Fruit fly (Drosophila melanogaster) whole organism, embryonic: ENCODE measurements around the gene STUB1.

Experiments used
- ATbp ChIP-seq: fragments of 200-800 bp; sonication (Bioruptor generic); optimal IDR thresholded peaks from 2 replicates; lab custom pipeline; 2017; ENCODE audit warnings: missing biosample characterization, mild to moderate bottlenecking, missing genetic modification characterization, missing genetic modification reagents
- CG1024 ChIP-seq: fragments of 200-800 bp; sonication (Bioruptor generic); IDR thresholded peaks from 2 replicates; pipeline ENCODE4 v1.3.6; 2022; ENCODE audit warnings: missing biosample characterization, missing genetic modification characterization
- CG10366 ChIP-seq: fragments of 200-800 bp; sonication (Bioruptor generic); IDR thresholded peaks from 2 replicates; pipeline ENCODE4 v1.3.6; 2022; ENCODE audit warnings: missing biosample characterization, missing genetic modification characterization
- CG11456 ChIP-seq: fragments of 200-800 bp; sonication (Bioruptor generic); IDR thresholded peaks from 3 replicates; pipeline ENCODE4 v1.3.6; 2022; ENCODE audit warnings: missing biosample characterization, missing genetic modification characterization
- CG14050 ChIP-seq: fragments of 200-800 bp; sonication (Bioruptor generic); IDR thresholded peaks from 3 replicates; pipeline ENCODE4 v1.3.6; 2022; ENCODE audit warnings: missing biosample characterization, missing genetic modification characterization
- CG15514 ChIP-seq: fragments of 200-800 bp; sonication (Bioruptor generic); optimal IDR thresholded peaks from 3 replicates; lab custom pipeline; 2017; ENCODE audit warnings: missing biosample characterization, missing genetic modification characterization, mild to moderate bottlenecking, moderate library complexity, missing genetic modification reagents
- CG16813 ChIP-seq: fragments of 200-800 bp; sonication (Bioruptor generic); IDR thresholded peaks from 3 replicates; pipeline ENCODE4 v1.3.6; 2022; ENCODE audit warnings: missing biosample characterization, missing genetic modification characterization; ENCODE audit not compliant: partially characterized antibody
- CG17328 ChIP-seq: fragments of 200-800 bp; sonication (Bioruptor generic); IDR thresholded peaks from 2 replicates; pipeline ENCODE4 v1.3.6; 2022; ENCODE audit warnings: missing biosample characterization, missing genetic modification characterization
- CG17802 ChIP-seq: fragments of 200-800 bp; sonication (Bioruptor generic); optimal IDR thresholded peaks from 2 replicates; lab custom pipeline; 2018; ENCODE audit warnings: missing biosample characterization, mild to moderate bottlenecking, missing genetic modification characterization, moderate library complexity
- CG2875 ChIP-seq: fragments of 200-800 bp; sonication (Bioruptor generic); optimal IDR thresholded peaks from 2 replicates; lab custom pipeline; 2017; ENCODE audit warnings: missing biosample characterization, mild to moderate bottlenecking, missing genetic modification characterization, missing genetic modification reagents
- CG31388 ChIP-seq: fragments of 200-800 bp; sonication (Bioruptor generic); optimal IDR thresholded peaks from 2 replicates; lab custom pipeline; 2016; ENCODE audit warnings: missing biosample characterization, missing genetic modification characterization
- CG6689 ChIP-seq: fragments of 200-800 bp; sonication (Bioruptor generic); IDR thresholded peaks from 2 replicates; pipeline ENCODE4 v1.3.6; 2022; ENCODE audit warnings: missing biosample characterization, missing genetic modification characterization
- CG7745 ChIP-seq: fragments of 200-800 bp; sonication (Bioruptor generic); optimal IDR thresholded peaks from 2 replicates; lab custom pipeline; 2018; ENCODE audit warnings: missing biosample characterization, mild to moderate bottlenecking, missing genetic modification characterization, moderate library complexity
- CG7839 ChIP-seq: fragments of 200-800 bp; sonication (Bioruptor generic); optimal IDR thresholded peaks from 3 replicates; lab custom pipeline; 2018; ENCODE audit warnings: missing biosample characterization, mild to moderate bottlenecking, missing genetic modification characterization, moderate library complexity
- CG8388 ChIP-seq: fragments of 200-800 bp; sonication (Bioruptor generic); optimal IDR thresholded peaks from 2 replicates; lab custom pipeline; 2019; ENCODE audit warnings: missing biosample characterization, mild to moderate bottlenecking, missing genetic modification characterization, moderate library complexity
- Dbx ChIP-seq: fragments of 200-800 bp; sonication (Bioruptor generic); IDR thresholded peaks from 3 replicates; pipeline ENCODE4 v1.3.6; 2022; ENCODE audit warnings: missing biosample characterization, missing genetic modification characterization
- Dip2 ChIP-seq: fragments of 200-800 bp; sonication (Bioruptor generic); IDR thresholded peaks from 2 replicates; pipeline ENCODE4 v1.3.6; 2022; ENCODE audit warnings: missing biosample characterization, missing genetic modification characterization
- Dip3 ChIP-seq: fragments of 200-800 bp; sonication (Bioruptor generic); optimal IDR thresholded peaks from 3 replicates; lab custom pipeline; 2016; ENCODE audit warnings: missing biosample characterization, missing genetic modification characterization
- Dp ChIP-seq: fragments of 200-800 bp; sonication (Bioruptor generic); optimal IDR thresholded peaks from 2 replicates; lab custom pipeline; 2018; ENCODE audit warnings: missing biosample characterization, mild to moderate bottlenecking, missing genetic modification characterization, moderate library complexity
- Dref ChIP-seq: fragments of 200-800 bp; sonication (Bioruptor generic); IDR thresholded peaks from 2 replicates; pipeline ENCODE4 v1.3.6; 2022; ENCODE audit warnings: missing biosample characterization, missing genetic modification characterization
- H15 ChIP-seq: fragments of 200-800 bp; sonication (Bioruptor generic); IDR thresholded peaks from 3 replicates; pipeline ENCODE4 v1.3.6; 2022; ENCODE audit warnings: missing biosample characterization, missing genetic modification characterization
- HLH3B ChIP-seq: fragments of 200-800 bp; sonication (Bioruptor generic); IDR thresholded peaks from 2 replicates; pipeline ENCODE4 v1.3.6; 2022; ENCODE audit warnings: missing biosample characterization, missing genetic modification characterization
- Hey ChIP-seq: fragments of 200-800 bp; sonication (Bioruptor generic); optimal IDR thresholded peaks from 3 replicates; lab custom pipeline; 2018; ENCODE audit warnings: missing biosample characterization, mild to moderate bottlenecking, missing genetic modification characterization
- Lim3 ChIP-seq: fragments of 200-800 bp; sonication (Bioruptor generic); IDR thresholded peaks from 2 replicates; pipeline ENCODE4 v1.3.6; 2022; ENCODE audit warnings: missing biosample characterization, missing genetic modification characterization
- MBD-R2 ChIP-seq: fragments of 200-800 bp; sonication (Bioruptor generic); IDR thresholded peaks from 2 replicates; pipeline ENCODE4 v1.3.6; 2022; ENCODE audit warnings: missing biosample characterization, missing genetic modification characterization
- Neu2 ChIP-seq: fragments of 200-800 bp; sonication (Bioruptor generic); optimal IDR thresholded peaks from 3 replicates; lab custom pipeline; 2016; ENCODE audit warnings: missing biosample characterization, missing genetic modification characterization, borderline replicate concordance
- Pdp1 ChIP-seq, 2 experiments: fragments of 200-800 bp; sonication (Bioruptor generic); optimal IDR thresholded peaks; 3 replicates each; lab custom pipeline; 2016; ENCODE audit warnings: missing biosample characterization in 2 of 2, missing genetic modification characterization in 2 of 2, mild to moderate bottlenecking in 1 of 2, moderate library complexity in 1 of 2
- Sin3A ChIP-seq: fragments of >200 bp; optimal IDR thresholded peaks from 2 replicates; lab custom pipeline; 2018
- Sox100B ChIP-seq: fragments of 200-800 bp; sonication (Bioruptor generic); optimal IDR thresholded peaks from 3 replicates; lab custom pipeline; 2018; ENCODE audit warnings: missing biosample characterization, mild to moderate bottlenecking, missing genetic modification characterization
- Ssrp ChIP-seq: fragments of 200-800 bp; sonication (Bioruptor generic); optimal IDR thresholded peaks from 2 replicates; lab custom pipeline; 2018; ENCODE audit warnings: missing biosample characterization, mild to moderate bottlenecking, missing genetic modification characterization, moderate library complexity
- cg ChIP-seq: fragments of 200-800 bp; sonication (Bioruptor generic); optimal IDR thresholded peaks from 3 replicates; lab custom pipeline; 2019; ENCODE audit warnings: missing biosample characterization, mild to moderate bottlenecking, missing genetic modification characterization, moderate library complexity
- crol ChIP-seq: fragments of 200-800 bp; sonication (Bioruptor generic); IDR thresholded peaks from 2 replicates; pipeline ENCODE4 v1.3.6; 2022; ENCODE audit warnings: missing biosample characterization, missing genetic modification characterization
- fd102C ChIP-seq: fragments of 200-800 bp; sonication (Bioruptor generic); optimal IDR thresholded peaks from 2 replicates; lab custom pipeline; 2018; ENCODE audit warnings: missing biosample characterization, mild to moderate bottlenecking, missing genetic modification characterization, moderate library complexity
- fu2 ChIP-seq: fragments of 200-800 bp; sonication (Bioruptor generic); optimal IDR thresholded peaks from 2 replicates; lab custom pipeline; 2016; ENCODE audit warnings: missing biosample characterization, missing genetic modification characterization
- gcm2 ChIP-seq: fragments of 200-800 bp; sonication (Bioruptor generic); optimal IDR thresholded peaks from 2 replicates; lab custom pipeline; 2016; ENCODE audit warnings: missing biosample characterization, missing genetic modification characterization
- grau ChIP-seq: fragments of 200-800 bp; optimal IDR thresholded peaks from 3 replicates; lab custom pipeline; 2019; ENCODE audit warnings: missing biosample characterization, mild to moderate bottlenecking, missing genetic modification characterization, moderate library complexity
- grn ChIP-seq: fragments of 200-800 bp; sonication (Bioruptor generic); optimal IDR thresholded peaks from 3 replicates; lab custom pipeline; 2017; ENCODE audit warnings: missing biosample characterization, missing genetic modification characterization
- hkb ChIP-seq, 2 experiments: fragments of 200-800 bp in 1 of 2; fragments of >200 bp in 1 of 2; sonication (Bioruptor generic) in 1 of 2; IDR thresholded peaks in 1 of 2; optimal IDR thresholded peaks in 1 of 2; 2 replicates each; pipeline versions ENCODE4 v1.3.6 to Lab custom; 2017 to 2022; ENCODE audit warnings: missing biosample characterization in 1 of 2, missing genetic modification characterization in 1 of 2
- lab ChIP-seq: fragments of 200-800 bp; sonication (Bioruptor generic); optimal IDR thresholded peaks from 3 replicates; lab custom pipeline; 2017; ENCODE audit warnings: missing biosample characterization, missing genetic modification characterization, mild to moderate bottlenecking, moderate library complexity, missing genetic modification reagents
- pfk ChIP-seq: fragments of 200-800 bp; sonication (Bioruptor generic); optimal IDR thresholded peaks from 2 replicates; lab custom pipeline; 2018; ENCODE audit warnings: missing biosample characterization, mild to moderate bottlenecking, missing genetic modification characterization, moderate library complexity
- pum ChIP-seq: fragments of 200-800 bp; sonication (Bioruptor generic); optimal IDR thresholded peaks from 2 replicates; lab custom pipeline; 2016; ENCODE audit warnings: missing biosample characterization, missing genetic modification characterization
- ranshi ChIP-seq: fragments of 200-800 bp; sonication (Bioruptor generic); IDR thresholded peaks from 2 replicates; pipeline ENCODE4 v1.3.6; 2022; ENCODE audit warnings: missing biosample characterization, missing genetic modification characterization
- sc ChIP-seq, 3 experiments: fragments of >200 bp in 2 of 3; fragments of 200-800 bp in 1 of 3; sonication (Bioruptor generic) in 1 of 3; optimal IDR thresholded peaks; 2 replicates in 2 of 3; 3 replicates in 1 of 3; lab custom pipeline; 2017; ENCODE audit warnings: mild to moderate bottlenecking in 1 of 3, missing biosample characterization in 1 of 3, missing genetic modification characterization in 1 of 3, missing genetic modification reagents in 1 of 3
- sima ChIP-seq: fragments of 200-800 bp; sonication (Bioruptor generic); optimal IDR thresholded peaks from 2 replicates; lab custom pipeline; 2016; ENCODE audit warnings: missing biosample characterization, missing genetic modification characterization
- stc ChIP-seq: fragments of 200-800 bp; sonication (Bioruptor generic); IDR thresholded peaks from 2 replicates; pipeline ENCODE4 v1.3.6; 2022; ENCODE audit warnings: missing biosample characterization, missing genetic modification characterization
- tio ChIP-seq: fragments of 200-800 bp; sonication (Bioruptor generic); optimal IDR thresholded peaks from 2 replicates; lab custom pipeline; 2017; ENCODE audit warnings: missing biosample characterization, missing genetic modification characterization, inconsistent platforms
- zen ChIP-seq: fragments of 200-800 bp; sonication (Bioruptor generic); optimal IDR thresholded peaks from 3 replicates; lab custom pipeline; 2018; ENCODE audit warnings: missing biosample characterization, mild to moderate bottlenecking, missing genetic modification characterization, moderate library complexity
- zfh1 ChIP-seq: fragments of 200-800 bp; sonication (Bioruptor generic); IDR thresholded peaks from 3 replicates; pipeline ENCODE4 v1.3.6; 2022; ENCODE audit warnings: missing biosample characterization, missing genetic modification characterization

The STUB1 gene

dm6 chr2L:10442048-10442790, 4.9 kb downstream of the STUB1 start, which contains the start of gene loh (continued):
- TF ChIP-seq Dip2 (GFP tag; lab: Robert Waterston, UW) (no peak), MBD-R2 (no peak), sima (GFP tag; lab: Kevin White, UChicago) (no peak), ATbp (GFP tag; lab: Kevin White, UChicago) (peak; percentile 42), CG2875 (GFP tag; lab: Kevin White, UChicago) (no peak), CG16813 (GFP tag; lab: Robert Waterston, UW) (no peak), cg (peak; percentile 3), lab (GFP tag; lab: Kevin White, UChicago) (no peak), Hey (tag; lab: Kevin White, UChicago) (no peak), tio (GFP tag; lab: Kevin White, UChicago) (peak; percentile 55), stc (GFP tag; lab: Robert Waterston, UW) (0 out of 2 replicates have a peak, but pooled peaks have one; percentile 39), CG10366 (GFP tag; lab: Robert Waterston, UW) (0 out of 2 replicates have a peak, but pooled peaks have one; percentile 8), Sin3A (lab: Kevin White, UChicago) (no peak), zen (tag; lab: Kevin White, UChicago) (peak; percentile 21), pum (GFP tag; lab: Kevin White, UChicago) (no peak), Dp (GFP tag; lab: Kevin White, UChicago) (no peak), Pdp1 (GFP tag; optimal IDR thresholded peaks at IDR 0.05; lab: Kevin White, UChicago) (no peak), fd102C (GFP tag; lab: Kevin White, UChicago) (no peak), CG15514 (GFP tag; lab: Kevin White, UChicago) (peak; percentile 12), CG6689 (GFP tag; lab: Robert Waterston, UW) (peak; percentile 55), CG7745 (tag; lab: Kevin White, UChicago) (no peak), sc (optimal IDR thresholded peaks at IDR 0.05; lab: Kevin White, UChicago) (no peak), sc (GFP tag; optimal IDR thresholded peaks at IDR 0.05; lab: Kevin White, UChicago) (peak; percentile 44), zfh1 (GFP tag; lab: Robert Waterston, UW) (0 out of 3 replicates have a peak, but pooled peaks have one; percentile 40), Dref (GFP tag; lab: Robert Waterston, UW) (no peak), Dbx (GFP tag; lab: Robert Waterston, UW) (no peak), grau (tag; lab: Kevin White, UChicago) (peak; percentile 72), grn (GFP tag; lab: Kevin White, UChicago) (no peak), fu2 (GFP tag; lab: Kevin White, UChicago) (no peak), CG7839 (tag; lab: Kevin White, UChicago) (no peak), hkb (optimal IDR thresholded peaks at IDR 0.05; lab: Kevin White, UChicago) (no peak), hkb (GFP tag; IDR thresholded peaks at IDR 0.05; lab: Robert Waterston, UW) (peak; percentile 50; the same call in 1 of the 2 replicates), Dip3 (no peak), CG8388 (GFP tag; lab: Kevin White, UChicago) (peak; percentile 51), HLH3B (0 out of 2 replicates have a peak, but pooled peaks have one; percentile 45), CG17328 (GFP tag; lab: Robert Waterston, UW) (no peak), CG11456 (GFP tag; lab: Robert Waterston, UW) (no peak), H15 (no peak), Lim3 (GFP tag; lab: Robert Waterston, UW) (no peak), Ssrp (peak; percentile 63), CG1024 (GFP tag; lab: Robert Waterston, UW) (0 out of 2 replicates have a peak, but pooled peaks have one; percentile 24), Sox100B (GFP tag; lab: Kevin White, UChicago) (peak; percentile 85), pfk (no peak), crol (peak; percentile 77; the same call in 1 of the 2 replicates), CG17802 (tag; lab: Kevin White, UChicago) (no peak), Neu2 (GFP tag; lab: Kevin White, UChicago) (no peak), ranshi (GFP tag; lab: Robert Waterston, UW) (no peak), CG31388 (no peak), gcm2 (GFP tag; lab: Kevin White, UChicago) (no peak), CG14050 (GFP tag; lab: Robert Waterston, UW) (no peak)
